Fruit fly (Drosophila melanogaster) whole organism, wandering third instar larva: ENCODE results near the gene CG6933.

ENCODE experiments used
- Abd-B ChIP-seq: fragments of >200 bp; optimal IDR thresholded peaks from 2 replicates; lab custom pipeline; 2017; ENCODE audit warnings: missing biosample characterization, missing genetic modification characterization
- CG32264 ChIP-seq: fragments of 200-800 bp; sonication (Bioruptor generic); optimal IDR thresholded peaks from 2 replicates; lab custom pipeline; 2016; ENCODE audit warnings: missing biosample characterization, missing genetic modification characterization
- CG9705 ChIP-seq: fragments of 200-800 bp; sonication (Bioruptor generic); optimal IDR thresholded peaks from 2 replicates; lab custom pipeline; 2018; ENCODE audit warnings: missing biosample characterization, mild to moderate bottlenecking, missing genetic modification characterization
- CrebA ChIP-seq: fragments of 200-800 bp; sonication (Bioruptor generic); optimal IDR thresholded peaks from 2 replicates; lab custom pipeline; 2016; ENCODE audit warnings: missing biosample characterization, mild to moderate bottlenecking, missing genetic modification characterization, borderline replicate concordance
- Dfd ChIP-seq: fragments of >200 bp; optimal IDR thresholded peaks from 2 replicates; lab custom pipeline; 2017; ENCODE audit warnings: missing biosample characterization, missing genetic modification characterization
- Dif ChIP-seq: fragments of 200-275, 200-300 bp; sonication (Bioruptor generic); optimal IDR thresholded peaks from 2 replicates; lab custom pipeline; 2018; ENCODE audit warnings: missing biosample characterization, missing genetic modification characterization; ENCODE audit not compliant: partially characterized antibody
- GATAd ChIP-seq: sonication (Bioruptor generic); optimal IDR thresholded peaks from 2 replicates; lab custom pipeline; 2016; ENCODE audit warnings: missing biosample characterization, missing genetic modification characterization
- HLH106 ChIP-seq: fragments of 200-800 bp; optimal IDR thresholded peaks from 3 replicates; lab custom pipeline; 2019; ENCODE audit warnings: missing biosample characterization, mild to moderate bottlenecking, missing genetic modification characterization, moderate library complexity
- Hnf4 ChIP-seq: fragments of 200-800 bp; sonication (Bioruptor generic); optimal IDR thresholded peaks from 2 replicates; lab custom pipeline; 2016; ENCODE audit warnings: missing biosample characterization, mild to moderate bottlenecking, missing genetic modification characterization
- Hr78 ChIP-seq: fragments of >200 bp; optimal IDR thresholded peaks from 2 replicates; lab custom pipeline; 2017; ENCODE audit warnings: missing biosample characterization, missing genetic modification characterization
- Hr83 ChIP-seq: fragments of 200-300 bp; sonication (Bioruptor generic); optimal IDR thresholded peaks from 2 replicates; lab custom pipeline; 2016; ENCODE audit warnings: missing biosample characterization, mild to moderate bottlenecking, missing genetic modification characterization, moderate library complexity; ENCODE audit not compliant: poor library complexity, severe bottlenecking
- Jra ChIP-seq: sonication (Bioruptor generic); optimal IDR thresholded peaks from 2 replicates; lab custom pipeline; 2016; ENCODE audit warnings: missing biosample characterization, missing genetic modification characterization
- Mio ChIP-seq: sonication (Bioruptor generic); optimal IDR thresholded peaks from 2 replicates; lab custom pipeline; 2016; ENCODE audit warnings: missing biosample characterization, missing genetic modification characterization
- Myc ChIP-seq: fragments of >200 bp; optimal IDR thresholded peaks from 2 replicates; lab custom pipeline; 2017
- N ChIP-seq: fragments of >200 bp; optimal IDR thresholded peaks from 2 replicates; lab custom pipeline; 2018; ENCODE audit warnings: missing biosample characterization, missing external identifiers, missing genetic modification characterization
- OdsH ChIP-seq: fragments of 200-800 bp; sonication (Bioruptor generic); optimal IDR thresholded peaks from 2 replicates; lab custom pipeline; 2016; ENCODE audit warnings: missing biosample characterization, mild to moderate bottlenecking, missing genetic modification characterization
- Rel ChIP-seq, 2 experiments: fragments of 200-800 bp; sonication (Bioruptor generic) in 1 of 2; optimal IDR thresholded peaks; 2 replicates in 1 of 2; 3 replicates in 1 of 2; lab custom pipeline; 2016 to 2019; ENCODE audit warnings: mild to moderate bottlenecking in 2 of 2, missing biosample characterization in 2 of 2, missing genetic modification characterization in 2 of 2, moderate library complexity in 1 of 2
- Sp1 ChIP-seq: fragments of 200-800 bp; sonication (Bioruptor generic); optimal IDR thresholded peaks from 3 replicates; lab custom pipeline; 2019; ENCODE audit warnings: missing biosample characterization, mild to moderate bottlenecking, missing genetic modification characterization, moderate library complexity
- Vsx2 ChIP-seq: fragments of 200-300, 225-300 bp; sonication (Bioruptor generic); optimal IDR thresholded peaks from 2 replicates; lab custom pipeline; 2018; ENCODE audit warnings: missing biosample characterization, missing genetic modification characterization; ENCODE audit not compliant: partially characterized antibody
- br ChIP-seq: fragments of 200-800 bp; sonication (Bioruptor generic); optimal IDR thresholded peaks from 2 replicates; lab custom pipeline; 2016; ENCODE audit warnings: missing biosample characterization, missing genetic modification characterization
- brk ChIP-seq: fragments of 200-800 bp; sonication (Bioruptor generic); optimal IDR thresholded peaks from 2 replicates; lab custom pipeline; 2016; ENCODE audit warnings: missing biosample characterization, mild to moderate bottlenecking, missing genetic modification characterization
- dl ChIP-seq, 2 experiments: fragments of 175-275, 200-275 bp in 1 of 2; fragments of 200-275 bp in 1 of 2; sonication (Bioruptor generic); optimal IDR thresholded peaks; lab custom pipeline; 2018; ENCODE audit warnings: mild to moderate bottlenecking in 2 of 2, missing biosample characterization in 2 of 2, missing genetic modification characterization in 2 of 2, moderate library complexity in 2 of 2; ENCODE audit not compliant: partially characterized antibody in 2 of 2, insufficient read depth in 1 of 2
- dmrt93B ChIP-seq: fragments of 200-800 bp; sonication (Bioruptor generic); optimal IDR thresholded peaks from 2 replicates; lab custom pipeline; 2018; ENCODE audit warnings: missing biosample characterization, mild to moderate bottlenecking, missing genetic modification characterization
- dsf ChIP-seq: sonication (Bioruptor generic); optimal IDR thresholded peaks from 2 replicates; lab custom pipeline; 2016; ENCODE audit warnings: missing biosample characterization, missing genetic modification characterization, borderline replicate concordance
- ey ChIP-seq: fragments of 200-800 bp; sonication (Bioruptor generic); optimal IDR thresholded peaks from 2 replicates; lab custom pipeline; 2016; ENCODE audit warnings: missing biosample characterization, missing genetic modification characterization
- foxo ChIP-seq, 2 experiments: fragments of 200-800 bp; sonication (Bioruptor generic); optimal IDR thresholded peaks; 2 replicates in 1 of 2; 3 replicates in 1 of 2; lab custom pipeline; 2016 to 2017; ENCODE audit warnings: missing biosample characterization in 2 of 2, missing genetic modification characterization in 2 of 2
- fru ChIP-seq: fragments of 200-800 bp; sonication (Bioruptor generic); optimal IDR thresholded peaks from 3 replicates; lab custom pipeline; 2016; ENCODE audit warnings: missing biosample characterization, mild to moderate bottlenecking, missing genetic modification characterization
- h ChIP-seq: fragments of 200-800 bp; sonication (Bioruptor generic); optimal IDR thresholded peaks from 3 replicates; lab custom pipeline; 2016; ENCODE audit warnings: missing biosample characterization, mild to moderate bottlenecking, missing genetic modification characterization
- jim ChIP-seq: fragments of 175-275, 200-325 bp; sonication (Bioruptor generic); optimal IDR thresholded peaks from 2 replicates; lab custom pipeline; 2016; ENCODE audit warnings: missing biosample characterization, mild to moderate bottlenecking, missing genetic modification characterization
- pan ChIP-seq: fragments of >200 bp; optimal IDR thresholded peaks from 2 replicates; lab custom pipeline; 2017
- psq ChIP-seq: fragments of 200-800 bp; sonication (Bioruptor generic); optimal IDR thresholded peaks from 3 replicates; lab custom pipeline; 2017; ENCODE audit warnings: missing biosample characterization, mild to moderate bottlenecking, missing genetic modification characterization, moderate library complexity
- rgr ChIP-seq: fragments of 200-800 bp; sonication (Bioruptor generic); optimal IDR thresholded peaks from 3 replicates; lab custom pipeline; 2016; ENCODE audit warnings: missing biosample characterization, mild to moderate bottlenecking, missing genetic modification characterization
- sage ChIP-seq: fragments of 200-800 bp; sonication (Bioruptor generic); optimal IDR thresholded peaks from 2 replicates; lab custom pipeline; 2016; ENCODE audit warnings: missing biosample characterization, mild to moderate bottlenecking, missing genetic modification characterization
- sv ChIP-seq: fragments of 200-800 bp; sonication (Bioruptor generic); optimal IDR thresholded peaks from 3 replicates; lab custom pipeline; 2016; ENCODE audit warnings: missing biosample characterization, missing genetic modification characterization
- tai ChIP-seq: sonication (Bioruptor generic); optimal IDR thresholded peaks from 2 replicates; lab custom pipeline; 2016; ENCODE audit warnings: missing biosample characterization, missing genetic modification characterization
- usp ChIP-seq: fragments of >200 bp; optimal IDR thresholded peaks from 2 replicates; lab custom pipeline; 2017; ENCODE audit warnings: missing biosample characterization, missing genetic modification characterization
- woc ChIP-seq: sonication (Bioruptor generic); optimal IDR thresholded peaks from 2 replicates; lab custom pipeline; 2016; ENCODE audit warnings: missing biosample characterization, mild to moderate bottlenecking, missing genetic modification characterization

CG6933 gene

DNA sequence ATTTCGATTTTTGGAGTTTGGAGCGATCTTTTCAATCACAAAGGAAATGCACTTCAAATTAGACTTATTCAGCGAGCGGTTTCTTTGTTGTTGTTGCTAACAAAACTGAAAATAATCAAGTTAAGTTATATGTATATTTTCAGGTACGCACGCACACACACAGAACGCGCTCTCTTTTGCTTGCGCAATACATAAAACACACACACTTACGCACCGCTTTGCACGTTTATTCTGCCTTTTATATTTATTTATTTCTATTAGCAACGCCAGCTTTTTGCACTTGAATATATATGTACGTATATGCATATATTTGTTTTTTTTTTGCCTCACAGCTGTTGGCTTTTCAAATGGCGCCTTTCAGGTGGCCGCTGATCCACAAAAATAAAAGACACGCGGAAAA, 22.5 kb downstream of the CG6933 start:
- no peak for TF ChIP-seq rgr (GFP tag; lab: Kevin White, UChicago)
- no peak for TF ChIP-seq woc (GFP tag; lab: Kevin White, UChicago)
- no peak for TF ChIP-seq HLH106 (tag; lab: Kevin White, UChicago)
- TF ChIP-seq sage (GFP tag; lab: Kevin White, UChicago) = peak; percentile 13

DNA sequence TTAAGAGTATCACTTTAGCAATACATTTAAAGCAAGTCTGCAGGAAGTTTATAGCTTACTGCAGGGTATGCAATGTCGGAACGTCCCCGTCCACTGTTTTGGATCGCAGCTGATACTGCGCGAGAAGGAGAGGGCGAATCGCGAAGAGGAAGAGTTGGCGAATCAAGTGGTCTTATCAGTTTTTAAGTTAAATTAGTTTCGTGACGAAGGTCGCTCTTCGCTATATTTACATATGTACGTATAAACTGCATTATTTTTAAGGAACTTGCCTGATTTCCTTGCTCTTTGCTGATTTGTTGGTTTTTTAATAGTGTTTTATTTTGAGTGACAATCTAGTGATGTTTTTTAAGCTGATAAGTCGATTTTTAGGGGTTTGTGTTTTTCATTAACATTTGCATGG, 23.0 kb downstream of the CG6933 start:
- TF ChIP-seq ey (GFP tag; lab: Kevin White, UChicago) (no peak), dsf (GFP tag; lab: Kevin White, UChicago) (no peak), tai (GFP tag; lab: Kevin White, UChicago) (no peak), Hr78 (GFP tag; lab: Kevin White, UChicago) (no peak), Jra (GFP tag; lab: Kevin White, UChicago) (no peak), Myc (no peak), Dif (GFP tag; lab: Kevin White, UChicago) (no peak), Vsx2 (GFP tag; lab: Kevin White, UChicago) (no peak), fru (no peak), Mio (GFP tag; lab: Kevin White, UChicago) (no peak), Dfd (GFP tag; lab: Kevin White, UChicago) (no peak), rgr (GFP tag; lab: Kevin White, UChicago) (no peak)
- TF ChIP-seq, all 38 proteins: peak for 0

DNA sequence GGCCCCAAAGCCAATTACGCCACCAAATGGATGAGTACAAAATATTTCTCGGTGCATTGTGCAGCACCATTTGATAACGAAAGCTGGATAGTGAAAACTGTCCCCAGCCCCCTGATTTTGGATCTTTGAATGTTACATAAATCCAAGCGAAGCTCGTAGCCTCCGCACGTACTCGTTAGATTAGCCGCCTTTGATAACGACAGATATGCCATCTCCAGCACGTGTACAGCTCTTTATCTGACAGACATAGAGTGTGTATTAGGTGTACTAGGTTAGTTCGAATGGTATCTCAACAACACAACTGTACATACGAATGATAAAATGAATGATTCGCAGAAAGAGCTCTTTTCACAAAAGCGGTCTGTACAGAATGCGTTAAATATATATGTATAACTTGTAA, 23.9 kb downstream of the CG6933 start:
- TF ChIP-seq Mio (GFP tag; lab: Kevin White, UChicago) = no peak
- no peak for TF ChIP-seq CG32264 (GFP tag; lab: Kevin White, UChicago)
- no peak for TF ChIP-seq rgr (GFP tag; lab: Kevin White, UChicago)
- no peak for TF ChIP-seq N (GFP tag; lab: Kevin White, UChicago)
- no peak for TF ChIP-seq GATAd (GFP tag; lab: Kevin White, UChicago)

DNA sequence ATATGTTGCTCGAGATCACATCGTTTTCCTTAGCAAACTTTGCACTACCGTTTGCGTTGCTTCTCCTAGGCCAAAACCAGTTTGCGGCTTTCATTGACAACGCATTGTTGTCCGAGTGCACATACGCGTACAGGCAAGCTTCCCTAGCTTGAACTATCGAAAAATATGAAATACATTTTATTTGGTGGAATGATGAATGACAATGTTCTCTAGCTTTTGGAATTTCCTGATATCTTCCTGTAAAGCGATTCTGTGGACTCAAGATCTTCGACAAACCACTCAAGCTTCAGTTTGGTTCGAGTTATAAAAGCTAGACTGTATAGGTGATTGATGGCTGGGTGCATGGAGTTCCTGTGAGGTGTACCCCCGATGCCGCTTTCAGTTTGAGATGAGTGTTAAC, 24.3 kb downstream of the CG6933 start:
- TF ChIP-seq Abd-B (no peak), h (GFP tag; lab: Kevin White, UChicago) (peak; percentile 41), sv (GFP tag; lab: Kevin White, UChicago) (no peak), ey (GFP tag; lab: Kevin White, UChicago) (peak; percentile 53), HLH106 (tag; lab: Kevin White, UChicago) (peak; percentile 55), usp (GFP tag; lab: Kevin White, UChicago) (no peak), br (peak; percentile 19), GATAd (GFP tag; lab: Kevin White, UChicago) (no peak), fru (peak; percentile 59), Vsx2 (GFP tag; lab: Kevin White, UChicago) (no peak), OdsH (peak; percentile 11), rgr (GFP tag; lab: Kevin White, UChicago) (peak; percentile 34), foxo (GFP tag; optimal IDR thresholded peaks at IDR 0.05; lab: Kevin White, UChicago) (peak in 1 of 2 experiments; percentile 38), Rel (GFP tag; optimal IDR thresholded peaks at IDR 0.05; lab: Kevin White, UChicago) (no peak), Rel (tag; optimal IDR thresholded peaks at IDR 0.05; lab: Kevin White, UChicago) (no peak), woc (GFP tag; lab: Kevin White, UChicago) (peak; percentile 41), psq (GFP tag; lab: Kevin White, UChicago) (no peak)

DNA sequence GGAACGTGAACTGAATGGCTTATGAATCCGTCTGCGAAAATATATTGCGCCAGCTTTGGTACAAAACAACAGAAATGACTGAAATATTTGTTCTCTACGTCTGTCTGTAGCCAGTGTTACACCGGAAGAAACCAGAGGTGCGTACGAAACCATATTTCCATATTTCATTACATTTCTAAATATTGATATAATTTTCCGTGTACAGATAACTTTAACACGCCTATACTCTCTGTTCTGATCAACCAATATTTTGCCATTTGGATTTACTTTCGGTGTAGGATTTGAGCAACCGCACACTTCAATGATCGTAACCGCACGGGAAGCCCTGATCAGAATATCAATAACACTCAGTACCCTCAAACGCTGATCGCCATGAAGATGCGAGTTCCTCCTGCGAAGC, 25.5 kb downstream of the CG6933 start:
- TF ChIP-seq dmrt93B (GFP tag; lab: Kevin White, UChicago) = peak; percentile 34
- TF ChIP-seq pan (lab: Kevin White, UChicago) = no peak
- peak; percentile 67 for TF ChIP-seq fru
- peak in 1 of 2 experiments; percentile 77 for TF ChIP-seq foxo (GFP tag; optimal IDR thresholded peaks at IDR 0.05; lab: Kevin White, UChicago)
- TF ChIP-seq h (GFP tag; lab: Kevin White, UChicago) = peak; percentile 79
- no peak for TF ChIP-seq sv (GFP tag; lab: Kevin White, UChicago)
- no peak for TF ChIP-seq jim (GFP tag; lab: Kevin White, UChicago)
- no peak for TF ChIP-seq N (GFP tag; lab: Kevin White, UChicago)
- TF ChIP-seq Dfd (GFP tag; lab: Kevin White, UChicago) = no peak
- no peak for TF ChIP-seq Mio (GFP tag; lab: Kevin White, UChicago)
- TF ChIP-seq br = peak; percentile 66
- TF ChIP-seq usp (GFP tag; lab: Kevin White, UChicago) = no peak
- TF ChIP-seq CG9705 (GFP tag; lab: Kevin White, UChicago) = no peak
- TF ChIP-seq GATAd (GFP tag; lab: Kevin White, UChicago) = no peak
- no peak for TF ChIP-seq dsf (GFP tag; lab: Kevin White, UChicago)
- TF ChIP-seq Hr83 (GFP tag; lab: Kevin White, UChicago) = no peak
- TF ChIP-seq Abd-B = no peak
- peak; percentile 60 for TF ChIP-seq Sp1 (GFP tag; lab: Kevin White, UChicago)
- TF ChIP-seq woc (GFP tag; lab: Kevin White, UChicago) = peak; percentile 43
- TF ChIP-seq sage (GFP tag; lab: Kevin White, UChicago) = peak; percentile 36
- peak; percentile 41 for TF ChIP-seq psq (GFP tag; lab: Kevin White, UChicago)
- no peak for TF ChIP-seq CrebA (GFP tag; lab: Kevin White, UChicago)
- TF ChIP-seq Jra (GFP tag; lab: Kevin White, UChicago) = no peak
- TF ChIP-seq Vsx2 (GFP tag; lab: Kevin White, UChicago) = no peak
- peak; percentile 71 for TF ChIP-seq rgr (GFP tag; lab: Kevin White, UChicago)
- peak; percentile 64 for TF ChIP-seq Hnf4
- no peak for TF ChIP-seq CG32264 (GFP tag; lab: Kevin White, UChicago)
- peak; percentile 60 for TF ChIP-seq ey (GFP tag; lab: Kevin White, UChicago)
- TF ChIP-seq brk (GFP tag; lab: Kevin White, UChicago) = peak; percentile 23
- no peak for TF ChIP-seq dl (GFP tag; optimal IDR thresholded peaks at IDR 0.05; lab: Kevin White, UChicago; ENCODE audit: insufficient read depth in 1 of 2, partially characterized antibody in 2 of 2)
- no peak for TF ChIP-seq Hr78 (GFP tag; lab: Kevin White, UChicago)
